Worm (Caenorhabditis elegans): ENCODE results near the gene trcs-2.

The trcs-2 gene

ce11 chrII:8741277-8741676 lies 19.0 kb downstream of the trcs-2 start:
- TF ChIP-seq ceh-9 (tag; optimal IDR thresholded peaks at IDR 0.05) = no peak
- peak; percentile 64 for TF ChIP-seq mdl-1 (tag; optimal IDR thresholded peaks at IDR 0.05)
- no peak for TF ChIP-seq ztf-4 (tag; optimal IDR thresholded peaks at IDR 0.05)
- TF ChIP-seq unc-62 (GFP tag; optimal IDR thresholded peaks at IDR 0.05) = no peak
- no peak for TF ChIP-seq elt-1 (tag; optimal IDR thresholded peaks at IDR 0.05)
- TF ChIP-seq sea-2 (GFP tag; optimal IDR thresholded peaks at IDR 0.05) = no peak
- TF ChIP-seq pqm-1 (tag; optimal IDR thresholded peaks at IDR 0.05) = no peak
- no peak for TF ChIP-seq mml-1 (tag; optimal IDR thresholded peaks at IDR 0.05)
- no peak for TF ChIP-seq nhr-28 (tag; optimal IDR thresholded peaks at IDR 0.05)
- TF ChIP-seq fkh-2 (tag; optimal IDR thresholded peaks at IDR 0.05) = no peak
- no peak for TF ChIP-seq nhr-237 (tag; optimal IDR thresholded peaks at IDR 0.05)
- TF ChIP-seq unc-39 (tag; optimal IDR thresholded peaks at IDR 0.05) = no peak
- no peak for TF ChIP-seq aly-2 (tag; optimal IDR thresholded peaks at IDR 0.05)
- TF ChIP-seq ceh-82 (tag; optimal IDR thresholded peaks at IDR 0.05) = no peak
- TF ChIP-seq nhr-23 (tag; optimal IDR thresholded peaks at IDR 0.05) = no peak
- TF ChIP-seq nhr-67 (tag; optimal IDR thresholded peaks at IDR 0.05) = no peak
- no peak for TF ChIP-seq nhr-11 (tag; optimal IDR thresholded peaks at IDR 0.05)
- TF ChIP-seq nhr-25 (tag; optimal IDR thresholded peaks at IDR 0.05) = peak; percentile 20
- TF ChIP-seq nhr-12 (tag; optimal IDR thresholded peaks at IDR 0.05) = no peak
- TF ChIP-seq nfya-1 (tag; optimal IDR thresholded peaks at IDR 0.05; ENCODE audit: insufficient read depth) = peak; percentile 26
- TF ChIP-seq R02D3.7 (tag; optimal IDR thresholded peaks at IDR 0.05) = no peak
- TF ChIP-seq nhr-43 (tag; optimal IDR thresholded peaks at IDR 0.05; ENCODE audit: poor library complexity, severe bottlenecking) = no peak
- TF ChIP-seq jun-1 (tag; optimal IDR thresholded peaks at IDR 0.05) = no peak
- TF ChIP-seq daf-12 (tag; optimal IDR thresholded peaks at IDR 0.05) = no peak
- peak; percentile 86 for TF ChIP-seq egl-5 (tag; optimal IDR thresholded peaks at IDR 0.05)
- no peak for TF ChIP-seq tbx-2 (tag; optimal IDR thresholded peaks at IDR 0.05)
- no peak for TF ChIP-seq fkh-10 (GFP tag; optimal IDR thresholded peaks at IDR 0.05)
- TF ChIP-seq lsy-12 (tag; optimal IDR thresholded peaks at IDR 0.05) = no peak
- TF ChIP-seq ceh-16 (tag; optimal IDR thresholded peaks at IDR 0.05) = no peak
- TF ChIP-seq pha-4 (tag; optimal IDR thresholded peaks at IDR 0.05) = peak; percentile 25
- no peak for TF ChIP-seq zag-1 (tag; optimal IDR thresholded peaks at IDR 0.05)
- TF ChIP-seq egl-27 (tag; optimal IDR thresholded peaks at IDR 0.05) = no peak
- no peak for TF ChIP-seq elt-3 (tag; optimal IDR thresholded peaks at IDR 0.05)
- no peak for TF ChIP-seq lin-39 (tag; optimal IDR thresholded peaks at IDR 0.05)
- peak; percentile 50 for TF ChIP-seq elt-2 (tag; optimal IDR thresholded peaks at IDR 0.05)
- no peak for TF ChIP-seq nhr-76 (tag; optimal IDR thresholded peaks at IDR 0.05)

ce11 chrII:8742006-8742847 lies 20.0 kb downstream of the trcs-2 start:
- TF ChIP-seq elt-2 (tag; optimal IDR thresholded peaks at IDR 0.05) (peak; percentile 72), ztf-4 (tag; optimal IDR thresholded peaks at IDR 0.05) (peak; percentile 31), unc-62 (GFP tag; optimal IDR thresholded peaks at IDR 0.05) (no peak), nhr-23 (tag; optimal IDR thresholded peaks at IDR 0.05) (peak; percentile 85), nhr-11 (tag; optimal IDR thresholded peaks at IDR 0.05) (peak; percentile 80), mdl-1 (tag; optimal IDR thresholded peaks at IDR 0.05) (peak; percentile 92), tbx-2 (tag; optimal IDR thresholded peaks at IDR 0.05) (peak; percentile 52), nhr-76 (tag; optimal IDR thresholded peaks at IDR 0.05) (no peak), elt-1 (tag; optimal IDR thresholded peaks at IDR 0.05) (peak; percentile 82), egl-27 (tag; optimal IDR thresholded peaks at IDR 0.05) (peak; percentile 34), ama-1 (optimal IDR thresholded peaks at IDR 0.05) (peak; percentile 63), nfya-1 (tag; optimal IDR thresholded peaks at IDR 0.05; ENCODE audit: insufficient read depth) (peak; percentile 42), lsy-12 (tag; optimal IDR thresholded peaks at IDR 0.05) (peak; percentile 4), jun-1 (tag; optimal IDR thresholded peaks at IDR 0.05) (peak; percentile 66), fos-1 (tag; optimal IDR thresholded peaks at IDR 0.05) (no peak), pqm-1 (tag; optimal IDR thresholded peaks at IDR 0.05) (peak; percentile 18), unc-39 (tag; optimal IDR thresholded peaks at IDR 0.05) (no peak), nhr-25 (tag; optimal IDR thresholded peaks at IDR 0.05) (peak; percentile 88), elt-3 (tag; optimal IDR thresholded peaks at IDR 0.05) (peak in 2 of 3 experiments; percentile 21 to 59), nhr-43 (tag; optimal IDR thresholded peaks at IDR 0.05; ENCODE audit: poor library complexity, severe bottlenecking) (peak; percentile 95)
